Fruit fly (Drosophila melanogaster): ENCODE results near the gene Rbp1-like.

DNA sequence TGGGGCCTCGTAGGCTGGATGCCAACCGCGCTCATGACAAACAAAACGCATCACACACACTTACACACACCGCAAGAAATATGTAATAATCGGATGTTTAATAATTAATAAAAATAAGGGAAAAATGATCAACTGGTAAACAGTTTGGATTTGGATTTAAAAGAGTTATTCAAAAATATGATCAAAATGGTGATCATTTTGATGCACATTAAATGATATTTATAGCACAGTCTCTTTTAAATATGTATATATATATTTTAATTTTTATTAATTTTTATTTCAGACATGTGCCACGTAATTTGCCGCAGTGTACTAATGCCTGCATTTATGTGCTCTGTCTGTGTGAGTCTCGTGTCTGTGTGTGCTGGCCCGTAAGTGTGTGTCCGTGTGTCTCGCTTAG, 39.4 kb downstream of the Rbp1-like start:
- TF ChIP-seq CG8478 (optimal IDR thresholded peaks at IDR 0.05) (no peak), CTCF (optimal IDR thresholded peaks at IDR 0.05) (no peak)
